Worm (Caenorhabditis elegans) whole organism, young adult: ENCODE measurements around the gene npr-31.

Experiments used
- C06A6.2 ChIP-seq: fragments of 200-800 bp; sonication (Bioruptor generic); conservative IDR thresholded peaks from 2 replicates; pipeline ENCODE4 v1.3.6; 2022; ENCODE audit warnings: missing genetic modification characterization, missing compliant biosample characterization
- D2030.7 ChIP-seq: fragments of 200-800 bp; sonication (Bioruptor generic); IDR thresholded peaks from 2 replicates; pipeline ENCODE4 v1.3.6; 2022; ENCODE audit warnings: missing genetic modification reagents, missing genetic modification characterization, missing compliant biosample characterization
- F39B2.1 ChIP-seq: fragments of 200-800 bp; sonication (Bioruptor generic); IDR thresholded peaks from 2 replicates; pipeline ENCODE4 v1.3.6; 2022; ENCODE audit warnings: missing genetic modification reagents, missing genetic modification characterization, missing compliant biosample characterization
- F57A8.1 ChIP-seq: fragments of 200-800 bp; sonication (Bioruptor generic); optimal IDR thresholded peaks from 2 replicates; lab custom pipeline; 2018; ENCODE audit warnings: mild to moderate bottlenecking, missing genetic modification characterization, moderate library complexity, missing compliant biosample characterization
- K11D2.4 ChIP-seq: fragments of 200-800 bp; sonication (Bioruptor generic); IDR thresholded peaks from 2 replicates; pipeline ENCODE4 v1.3.6; 2022; ENCODE audit warnings: missing genetic modification reagents, missing genetic modification characterization, missing compliant biosample characterization
- T07F8.4 ChIP-seq: sonication (generic microtip); optimal IDR thresholded peaks from 2 replicates; lab custom pipeline; 2016; ENCODE audit warnings: mild to moderate bottlenecking, missing genetic modification characterization, moderate library complexity, missing compliant biosample characterization
- Y53G8AR.9 ChIP-seq: fragments of 200-800 bp; sonication (Bioruptor generic); conservative IDR thresholded peaks from 2 replicates; pipeline ENCODE4 v1.3.6; 2022; ENCODE audit warnings: missing genetic modification reagents, missing genetic modification characterization, missing compliant biosample characterization
- aptf-2 ChIP-seq: fragments of 200-800 bp; sonication (Bioruptor generic); conservative IDR thresholded peaks from 2 replicates; pipeline ENCODE4 v1.3.6; 2022; ENCODE audit warnings: missing genetic modification reagents, missing genetic modification characterization, missing compliant biosample characterization
- attf-5 ChIP-seq: fragments of 200-800 bp; sonication (Bioruptor generic); optimal IDR thresholded peaks from 2 replicates; lab custom pipeline; 2018; ENCODE audit warnings: mild to moderate bottlenecking, missing genetic modification characterization, missing compliant biosample characterization
- attf-6 ChIP-seq: fragments of 200-800 bp; sonication (Bioruptor generic); IDR thresholded peaks from 2 replicates; pipeline ENCODE4 v1.3.6; 2022; ENCODE audit warnings: missing genetic modification reagents, missing genetic modification characterization, missing compliant biosample characterization
- ceh-27 ChIP-seq: fragments of 200-800 bp; sonication (Bioruptor generic); optimal IDR thresholded peaks from 2 replicates; lab custom pipeline; 2018; ENCODE audit warnings: mild to moderate bottlenecking, missing genetic modification characterization, moderate library complexity, missing compliant biosample characterization
- dox-1 ChIP-seq: fragments of 200-800 bp; sonication (Bioruptor generic); IDR thresholded peaks from 2 replicates; pipeline ENCODE4 v1.3.6; 2022; ENCODE audit warnings: missing genetic modification reagents, missing genetic modification characterization, missing compliant biosample characterization
- efl-1 ChIP-seq: fragments of 150-350 bp; optimal IDR thresholded peaks from 2 replicates; lab custom pipeline; 2014; ENCODE audit warnings: missing biosample characterization, missing genetic modification reagents, missing genetic modification characterization
- egl-18 ChIP-seq: fragments of 200-800 bp; sonication (Bioruptor generic); IDR thresholded peaks from 2 replicates; pipeline ENCODE4 v1.3.6; 2022; ENCODE audit warnings: missing genetic modification reagents, missing genetic modification characterization, missing compliant biosample characterization
- egl-44 ChIP-seq: fragments of 200-800 bp; sonication (Bioruptor generic); IDR thresholded peaks from 2 replicates; pipeline ENCODE4 v1.3.6; 2022; ENCODE audit warnings: missing genetic modification reagents, missing genetic modification characterization, missing compliant biosample characterization
- ekl-4 ChIP-seq: fragments of 200-800 bp; sonication (Bioruptor generic); IDR thresholded peaks from 2 replicates; pipeline ENCODE4 v1.3.6; 2022; ENCODE audit warnings: missing genetic modification reagents, missing genetic modification characterization, missing compliant biosample characterization
- ets-4 ChIP-seq: fragments of 200-800 bp; sonication (Bioruptor generic); optimal IDR thresholded peaks from 2 replicates; lab custom pipeline; 2018; ENCODE audit warnings: mild to moderate bottlenecking, missing genetic modification characterization, missing compliant biosample characterization
- fkh-3 ChIP-seq: sonication (generic microtip); optimal IDR thresholded peaks from 2 replicates; lab custom pipeline; 2016; ENCODE audit warnings: mild to moderate bottlenecking, missing genetic modification characterization, missing compliant biosample characterization
- hmg-20 ChIP-seq: fragments of 200-800 bp; sonication (Bioruptor generic); IDR thresholded peaks from 2 replicates; pipeline ENCODE4 v1.3.6; 2022; ENCODE audit warnings: missing genetic modification reagents, missing genetic modification characterization, missing compliant biosample characterization
- lin-40 ChIP-seq: sonication (generic microtip); optimal IDR thresholded peaks from 2 replicates; lab custom pipeline; 2016; ENCODE audit warnings: missing genetic modification characterization, mild to moderate bottlenecking, missing compliant biosample characterization, missing genotype, missing genetic modification reagents
- lin-54 ChIP-seq: fragments of 200-800 bp; sonication (Bioruptor generic); optimal IDR thresholded peaks from 2 replicates; lab custom pipeline; 2018; ENCODE audit warnings: mild to moderate bottlenecking, missing genetic modification characterization, missing compliant biosample characterization
- lsl-1 ChIP-seq: fragments of 200-800 bp; sonication (Bioruptor generic); optimal IDR thresholded peaks from 2 replicates; lab custom pipeline; 2018; ENCODE audit warnings: mild to moderate bottlenecking, missing genetic modification characterization, moderate library complexity, missing compliant biosample characterization
- lsy-27 ChIP-seq: sonication (generic microtip); optimal IDR thresholded peaks from 2 replicates; lab custom pipeline; 2017; ENCODE audit warnings: missing genetic modification characterization, mild to moderate bottlenecking, missing compliant biosample characterization, antibody characterized with exemption, missing genotype, borderline replicate concordance; ENCODE audit not compliant: insufficient read depth
- madf-10 ChIP-seq: sonication (generic microtip); optimal IDR thresholded peaks from 2 replicates; lab custom pipeline; 2016; ENCODE audit warnings: mild to moderate bottlenecking, missing genetic modification characterization, missing compliant biosample characterization
- madf-6 ChIP-seq: fragments of 200-800 bp; sonication (Bioruptor generic); IDR thresholded peaks from 2 replicates; pipeline ENCODE4 v1.3.6; 2022; ENCODE audit warnings: missing genetic modification reagents, missing genetic modification characterization, missing compliant biosample characterization
- mxl-1 ChIP-seq: sonication (generic microtip); optimal IDR thresholded peaks from 2 replicates; lab custom pipeline; 2016; ENCODE audit warnings: missing genetic modification characterization, missing compliant biosample characterization
- nhr-179 ChIP-seq: sonication (generic microtip); optimal IDR thresholded peaks from 2 replicates; lab custom pipeline; 2016; ENCODE audit warnings: mild to moderate bottlenecking, missing genetic modification characterization, missing compliant biosample characterization
- nhr-80 ChIP-seq: sonication (generic microtip); optimal IDR thresholded peaks from 2 replicates; lab custom pipeline; 2016; ENCODE audit warnings: missing genetic modification characterization, missing compliant biosample characterization
- nhr-90 ChIP-seq: sonication (generic microtip); optimal IDR thresholded peaks from 2 replicates; lab custom pipeline; 2016; ENCODE audit warnings: missing genotype, mild to moderate bottlenecking, missing genetic modification characterization, missing compliant biosample characterization
- rcor-1 ChIP-seq: fragments of 200-800 bp; sonication (Bioruptor generic); IDR thresholded peaks from 2 replicates; pipeline ENCODE4 v1.3.6; 2022; ENCODE audit warnings: missing genetic modification reagents, missing genetic modification characterization, missing compliant biosample characterization
- rpc-1 ChIP-seq, 2 experiments: fragments of 150-350 bp in 1 of 2; sonication (generic microtip) in 1 of 2; optimal IDR thresholded peaks; 2 replicates each; lab custom pipeline; 2014 to 2018; ENCODE audit warnings: missing biosample characterization in 1 of 2, missing genetic modification characterization in 1 of 2, missing genetic modification reagents in 1 of 2, missing genotype in 1 of 2
- snpc-1.1 ChIP-seq: sonication (generic microtip); optimal IDR thresholded peaks from 2 replicates; lab custom pipeline; 2017; ENCODE audit warnings: missing genetic modification characterization, mild to moderate bottlenecking, missing compliant biosample characterization, antibody characterized with exemption, moderate library complexity, missing genotype, missing genetic modification reagents; ENCODE audit not compliant: insufficient read depth
- snpc-3.4 ChIP-seq: sonication (generic microtip); optimal IDR thresholded peaks from 2 replicates; lab custom pipeline; 2017; ENCODE audit warnings: missing genetic modification characterization, mild to moderate bottlenecking, missing compliant biosample characterization, antibody characterized with exemption, moderate library complexity, missing genotype, missing genetic modification reagents
- snpc-4 ChIP-seq, 5 experiments: fragments of 150-350 bp in 1 of 5; sonication (generic microtip) in 4 of 5; optimal IDR thresholded peaks; 2 replicates each; lab custom pipeline; 2014 to 2018; ENCODE audit warnings: missing genetic modification characterization in 5 of 5, missing biosample characterization in 3 of 5, antibody characterized with exemption in 2 of 5, mild to moderate bottlenecking in 2 of 5, missing compliant biosample characterization in 2 of 5, missing genotype in 2 of 5, moderate library complexity in 2 of 5, missing genetic modification reagents in 1 of 5
- somi-1 ChIP-seq: fragments of 200-800 bp; sonication (Bioruptor generic); optimal IDR thresholded peaks from 2 replicates; lab custom pipeline; 2018; ENCODE audit warnings: mild to moderate bottlenecking, missing genetic modification characterization, missing compliant biosample characterization
- sptf-2 ChIP-seq: fragments of 200-800 bp; sonication (Bioruptor generic); optimal IDR thresholded peaks from 2 replicates; lab custom pipeline; 2018; ENCODE audit warnings: mild to moderate bottlenecking, missing genetic modification characterization, missing compliant biosample characterization
- unc-62 ChIP-seq: fragments of 150-350 bp; optimal IDR thresholded peaks from 2 replicates; lab custom pipeline; 2014; ENCODE audit warnings: missing biosample characterization, missing genetic modification reagents, missing genetic modification characterization
- zfh-2 ChIP-seq: fragments of 200-800 bp; sonication (Bioruptor generic); conservative IDR thresholded peaks from 2 replicates; pipeline ENCODE4 v1.3.6; 2022; ENCODE audit warnings: missing genetic modification reagents, missing genetic modification characterization, missing compliant biosample characterization
- zim-3 ChIP-seq: sonication (generic microtip); optimal IDR thresholded peaks from 2 replicates; lab custom pipeline; 2017; ENCODE audit warnings: mild to moderate bottlenecking, missing genetic modification characterization, moderate library complexity, missing compliant biosample characterization
- ztf-18 ChIP-seq: sonication (generic microtip); optimal IDR thresholded peaks from 2 replicates; lab custom pipeline; 2016; ENCODE audit warnings: missing genotype, mild to moderate bottlenecking, missing genetic modification characterization, missing compliant biosample characterization
- ztf-26 ChIP-seq: sonication (generic microtip); optimal IDR thresholded peaks from 2 replicates; lab custom pipeline; 2017; ENCODE audit warnings: missing genetic modification characterization, missing compliant biosample characterization
- ztf-6 ChIP-seq: fragments of 200-800 bp; sonication (Bioruptor generic); IDR thresholded peaks from 2 replicates; pipeline ENCODE4 v1.3.6; 2022; ENCODE audit warnings: missing genetic modification reagents, missing genetic modification characterization, missing compliant biosample characterization

Gene npr-31

DNA sequence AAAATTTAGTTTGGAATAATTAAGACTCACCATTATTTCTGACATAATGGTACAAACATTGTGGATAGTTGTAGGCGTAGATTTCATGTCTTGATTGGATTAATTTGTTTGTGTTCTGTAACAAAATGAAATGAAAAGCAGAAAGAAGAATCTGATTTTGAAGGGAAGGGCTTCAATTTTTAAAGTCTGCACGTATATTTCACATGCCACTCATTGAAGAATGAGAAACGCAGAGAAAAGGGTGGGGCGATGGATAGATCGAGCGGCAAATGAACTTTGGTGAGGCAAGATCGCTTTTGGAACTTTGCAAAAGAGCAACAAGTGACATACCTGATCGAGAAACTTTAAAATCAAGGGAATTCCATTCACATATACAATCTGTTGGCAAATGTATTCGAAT lies 42.1 kb upstream of the npr-31 start:
- TF ChIP-seq nhr-80 (peak; percentile 30), hmg-20 (no peak)

DNA sequence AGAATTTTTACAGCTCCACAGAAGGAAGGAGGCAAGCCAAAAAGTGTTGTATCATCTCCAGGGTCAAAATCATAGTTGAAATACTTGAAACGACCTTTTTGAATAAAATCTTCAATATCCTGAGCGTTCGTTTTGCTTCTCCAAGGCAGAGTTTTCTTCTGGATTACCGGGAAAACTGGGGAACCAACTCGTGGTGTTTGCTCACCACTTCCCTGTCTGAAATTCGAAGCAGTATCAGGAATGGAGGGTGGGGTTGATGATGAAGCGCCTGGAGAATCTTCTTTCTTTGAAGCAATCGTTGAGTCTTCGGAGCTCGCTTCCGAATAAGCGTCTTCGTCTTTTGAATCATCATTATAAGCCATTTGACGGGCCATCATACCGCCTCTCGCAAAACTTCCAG lies 41.3 kb upstream of the npr-31 start:
- no peak for TF ChIP-seq ets-4 (GFP tag; lab: Kevin White, UChicago)
- TF ChIP-seq madf-6 = no peak
- TF ChIP-seq nhr-179 (tag; lab: Kevin White, UChicago) = no peak
- TF ChIP-seq snpc-1.1 (tag; lab: Kevin White, UChicago) = no peak
- no peak for TF ChIP-seq madf-10
- TF ChIP-seq hmg-20 = no peak
- TF ChIP-seq K11D2.4 = no peak
- no peak for TF ChIP-seq attf-5
- no peak for TF ChIP-seq lin-40 (tag; lab: Kevin White, UChicago)
- TF ChIP-seq rcor-1 (GFP tag; lab: Robert Waterston, UW) = no peak
- no peak for TF ChIP-seq snpc-4 (GFP tag; optimal IDR thresholded peaks at IDR 0.05; lab: Kevin White, UChicago)
- TF ChIP-seq snpc-4 (tag; optimal IDR thresholded peaks at IDR 0.05; lab: Kevin White, UChicago) = no peak
- TF ChIP-seq ztf-6 (GFP tag; lab: Robert Waterston, UW) = no peak
- no peak for TF ChIP-seq unc-62

ce11 chrII:7104794-7105613 lies 39.4 kb upstream of the npr-31 start, which contains the start of the genes farl-11 and rpl-33:
Gene farl-11 (minus strand): TSS chrII:7105035.
Gene rpl-33 (plus strand): TSS chrII:7105563.
- TF ChIP-seq hmg-20 (no peak), efl-1 (GFP tag; lab: Kevin White, UChicago) (peak; percentile 18), sptf-2 (no peak), lin-54 (GFP tag; lab: Kevin White, UChicago) (peak; percentile 31), aptf-2 (GFP tag; lab: Robert Waterston, UW) (0 out of 2 replicates have a peak, but pooled peaks have one; percentile 33), ztf-6 (GFP tag; lab: Robert Waterston, UW) (no peak), fkh-3 (tag; lab: Kevin White, UChicago) (no peak), F39B2.1 (GFP tag; lab: Robert Waterston, UW) (no peak), snpc-4 (GFP tag; optimal IDR thresholded peaks at IDR 0.05; lab: Kevin White, UChicago) (no peak), snpc-4 (tag; optimal IDR thresholded peaks at IDR 0.05; lab: Kevin White, UChicago) (peak in 3 of 4 experiments; percentile 33 to 65 (median 33)), egl-44 (GFP tag; lab: Robert Waterston, UW) (no peak), K11D2.4 (no peak), ceh-27 (peak; percentile 25), ztf-26 (no peak), D2030.7 (GFP tag; lab: Robert Waterston, UW) (no peak), Y53G8AR.9 (GFP tag; lab: Robert Waterston, UW) (no peak), ets-4 (GFP tag; lab: Kevin White, UChicago) (no peak), ztf-18 (tag; lab: Kevin White, UChicago) (peak; percentile 43), egl-18 (GFP tag; lab: Robert Waterston, UW) (no peak), nhr-90 (tag; lab: Kevin White, UChicago) (no peak), dox-1 (0 out of 2 replicates have a peak, but pooled peaks have one; percentile 16), snpc-3.4 (tag; lab: Kevin White, UChicago) (no peak), lsy-27 (tag; lab: Kevin White, UChicago) (no peak), ekl-4 (GFP tag; lab: Robert Waterston, UW) (no peak), nhr-80 (peak; percentile 48), lsl-1 (GFP tag; lab: Kevin White, UChicago) (peak; percentile 73), somi-1 (no peak), attf-6 (GFP tag; lab: Robert Waterston, UW) (no peak), zfh-2 (no peak), zim-3 (no peak), mxl-1 (no peak), F57A8.1 (no peak), T07F8.4 (tag; lab: Kevin White, UChicago) (no peak), rpc-1 (optimal IDR thresholded peaks at IDR 0.05; lab: Kevin White, UChicago) (no peak), rpc-1 (tag; optimal IDR thresholded peaks at IDR 0.05; lab: Kevin White, UChicago) (no peak), madf-6 (0 out of 2 replicates have a peak, but pooled peaks have one; percentile 12), C06A6.2 (GFP tag; lab: Robert Waterston, UW) (no peak)
